Worm (Caenorhabditis elegans) whole organism, midembryonic: ENCODE measurements around the gene lin-32.

Experiments
- T22C8.4 ChIP-seq: fragments of 200-800 bp; sonication (Bioruptor generic); IDR thresholded peaks from 2 replicates; pipeline ENCODE4 v1.3.6; 2022; ENCODE audit warnings: missing genetic modification characterization, missing compliant biosample characterization
- cog-1 ChIP-seq: sonication (generic microtip); optimal IDR thresholded peaks from 2 replicates; lab custom pipeline; 2016; ENCODE audit warnings: missing genetic modification characterization, missing compliant biosample characterization
- flt-1 ChIP-seq: fragments of 200-800 bp; sonication (Bioruptor generic); IDR thresholded peaks from 2 replicates; pipeline ENCODE4 v1.3.6; 2022; ENCODE audit warnings: missing genetic modification characterization, missing compliant biosample characterization
- klf-2 ChIP-seq: fragments of 200-800 bp; sonication (Bioruptor generic); conservative IDR thresholded peaks from 2 replicates; pipeline ENCODE4 v1.3.6; 2022; ENCODE audit warnings: missing genetic modification reagents, missing genetic modification characterization, missing compliant biosample characterization
- med-1 ChIP-seq: sonication (generic microtip); optimal IDR thresholded peaks from 2 replicates; lab custom pipeline; 2017; ENCODE audit warnings: missing genetic modification characterization, mild to moderate bottlenecking, missing compliant biosample characterization, antibody characterized with exemption, missing genetic modification reagents; ENCODE audit not compliant: insufficient read depth
- ref-1 ChIP-seq: fragments of 200-800 bp; sonication (Bioruptor generic); conservative IDR thresholded peaks from 2 replicates; pipeline ENCODE4 v1.3.6; 2022; ENCODE audit warnings: missing genetic modification reagents, missing genetic modification characterization, missing compliant biosample characterization
- tab-1 ChIP-seq: fragments of 200-800 bp; sonication (Bioruptor generic); IDR thresholded peaks from 2 replicates; pipeline ENCODE4 v1.3.6; 2022; ENCODE audit warnings: missing genetic modification characterization, missing compliant biosample characterization
- ztf-23 ChIP-seq: fragments of 200-800 bp; sonication (Bioruptor generic); IDR thresholded peaks from 2 replicates; pipeline ENCODE4 v1.3.6; 2022; ENCODE audit warnings: missing genetic modification reagents, missing genetic modification characterization, missing compliant biosample characterization
- ztf-29 ChIP-seq: fragments of 200-800 bp; sonication (Bioruptor generic); IDR thresholded peaks from 2 replicates; pipeline ENCODE4 v1.3.6; 2022; ENCODE audit warnings: missing genetic modification reagents, missing genetic modification characterization, missing compliant biosample characterization

DNA sequence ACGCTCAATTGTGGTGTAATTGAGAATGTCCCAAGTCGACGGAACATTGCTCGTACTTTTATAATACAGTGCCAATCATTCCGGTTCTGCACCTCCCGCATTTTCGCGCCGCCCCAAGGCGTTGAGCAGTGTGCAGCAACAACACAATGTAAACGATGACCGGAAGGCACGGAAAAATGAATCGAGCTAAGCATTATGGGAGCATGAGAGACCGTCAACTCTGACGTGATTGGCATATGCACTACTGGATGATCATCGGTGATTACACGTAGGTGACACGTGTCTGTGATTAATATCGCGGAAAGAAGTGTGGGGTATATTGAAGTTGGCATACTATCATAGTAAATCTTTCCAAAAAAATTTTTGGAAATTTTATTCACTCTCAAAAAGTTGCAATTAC lies 25.0 kb downstream of the lin-32 start, which contains the start of gene T24C12.4:
- no peak for TF ChIP-seq T22C8.4 (GFP tag; lab: Robert Waterston, UW)
- TF ChIP-seq cog-1 (tag; lab: Kevin White, UChicago): no peak
- no peak for TF ChIP-seq klf-2 (GFP tag; lab: Robert Waterston, UW)
- TF ChIP-seq ztf-29: no peak
- TF ChIP-seq med-1 (GFP tag; lab: Kevin White, UChicago): no peak
- TF ChIP-seq flt-1 (GFP tag; lab: Robert Waterston, UW): no peak
- no peak for TF ChIP-seq ref-1 (GFP tag; lab: Robert Waterston, UW)
- no peak for TF ChIP-seq tab-1 (GFP tag; lab: Robert Waterston, UW)
- no peak for TF ChIP-seq ztf-23 (GFP tag; lab: Robert Waterston, UW)
